Worm (Caenorhabditis elegans) whole organism, late embryonic: ENCODE data around the gene C06A12.8.

Experiments
- C08G9.2 ChIP-seq: sonication (generic microtip); optimal IDR thresholded peaks from 2 replicates; lab custom pipeline; 2016; ENCODE audit warnings: mild to moderate bottlenecking, missing genetic modification characterization, moderate library complexity, missing compliant biosample characterization
- K09A11.1 ChIP-seq: sonication (generic microtip); optimal IDR thresholded peaks from 2 replicates; lab custom pipeline; 2017; ENCODE audit warnings: antibody characterized with exemption, mild to moderate bottlenecking, missing genetic modification characterization, missing compliant biosample characterization; ENCODE audit not compliant: insufficient read depth
- T23F11.4 ChIP-seq: fragments of 200-800 bp; sonication (Bioruptor generic); optimal IDR thresholded peaks from 2 replicates; lab custom pipeline; 2018; ENCODE audit warnings: mild to moderate bottlenecking, missing genetic modification characterization, missing compliant biosample characterization
- ceh-14 ChIP-seq: sonication (generic microtip); optimal IDR thresholded peaks from 2 replicates; lab custom pipeline; 2016; ENCODE audit warnings: missing genotype, missing genetic modification characterization, missing compliant biosample characterization
- ceh-19 ChIP-seq: fragments of 200-800 bp; sonication (Bioruptor generic); optimal IDR thresholded peaks from 2 replicates; lab custom pipeline; 2018; ENCODE audit warnings: mild to moderate bottlenecking, missing genetic modification characterization, missing compliant biosample characterization
- ceh-30 ChIP-seq: fragments of 150-350 bp; optimal IDR thresholded peaks from 2 replicates; lab custom pipeline; 2014; ENCODE audit warnings: missing biosample characterization, missing genetic modification characterization
- ceh-31 ChIP-seq: sonication (generic microtip); optimal IDR thresholded peaks from 2 replicates; lab custom pipeline; 2016; ENCODE audit warnings: missing genetic modification characterization, missing compliant biosample characterization
- ceh-45 ChIP-seq: fragments of 200-800 bp; sonication (Bioruptor generic); IDR thresholded peaks from 2 replicates; pipeline ENCODE4 v1.3.6; 2022; ENCODE audit warnings: missing genetic modification reagents, missing genetic modification characterization, missing compliant biosample characterization
- ceh-48 ChIP-seq: sonication (generic microtip); optimal IDR thresholded peaks from 2 replicates; lab custom pipeline; 2016; ENCODE audit warnings: missing genetic modification characterization, inconsistent platforms, missing compliant biosample characterization
- ceh-6 ChIP-seq: fragments of 200-800 bp; sonication (Bioruptor generic); optimal IDR thresholded peaks from 2 replicates; lab custom pipeline; 2018; ENCODE audit warnings: mild to moderate bottlenecking, missing genetic modification characterization, missing compliant biosample characterization
- dmd-4 ChIP-seq: sonication (generic microtip); optimal IDR thresholded peaks from 2 replicates; lab custom pipeline; 2016; ENCODE audit warnings: borderline replicate concordance, missing genetic modification characterization, missing compliant biosample characterization
- elt-2 ChIP-seq: sonication (generic microtip); optimal IDR thresholded peaks from 2 replicates; lab custom pipeline; 2016; ENCODE audit warnings: missing genetic modification reagents, missing genetic modification characterization, missing compliant biosample characterization
- elt-4 ChIP-seq: sonication (generic microtip); optimal IDR thresholded peaks from 2 replicates; lab custom pipeline; 2016; ENCODE audit warnings: missing genetic modification characterization, missing compliant biosample characterization
- ets-4 ChIP-seq: sonication (generic microtip); optimal IDR thresholded peaks from 2 replicates; lab custom pipeline; 2016; ENCODE audit warnings: missing genetic modification characterization, missing compliant biosample characterization
- fax-1 ChIP-seq: sonication (generic microtip); optimal IDR thresholded peaks from 2 replicates; lab custom pipeline; 2016; ENCODE audit warnings: missing genotype, missing genetic modification characterization, missing compliant biosample characterization
- fkh-6 ChIP-seq: sonication (generic microtip); optimal IDR thresholded peaks from 2 replicates; lab custom pipeline; 2016; ENCODE audit warnings: missing genetic modification characterization, missing compliant biosample characterization
- gmeb-2 ChIP-seq: sonication (generic microtip); optimal IDR thresholded peaks from 2 replicates; lab custom pipeline; 2016; ENCODE audit warnings: missing genetic modification characterization, inconsistent platforms, missing compliant biosample characterization
- hlh-6 ChIP-seq: sonication (generic microtip); optimal IDR thresholded peaks from 2 replicates; lab custom pipeline; 2016; ENCODE audit warnings: missing genotype, missing genetic modification characterization, missing compliant biosample characterization
- lim-6 ChIP-seq: sonication (generic microtip); optimal IDR thresholded peaks from 2 replicates; lab custom pipeline; 2016; ENCODE audit warnings: missing genetic modification characterization, missing compliant biosample characterization
- lin-11 ChIP-seq: fragments of 200-800 bp; sonication (Bioruptor generic); optimal IDR thresholded peaks from 2 replicates; lab custom pipeline; 2018; ENCODE audit warnings: mild to moderate bottlenecking, missing genetic modification characterization, missing compliant biosample characterization
- madf-2 ChIP-seq: sonication (generic microtip); optimal IDR thresholded peaks from 2 replicates; lab custom pipeline; 2017; ENCODE audit warnings: missing genetic modification characterization, missing compliant biosample characterization
- npax-4 ChIP-seq: sonication (generic microtip); optimal IDR thresholded peaks from 2 replicates; lab custom pipeline; 2016; ENCODE audit warnings: missing genetic modification characterization, missing compliant biosample characterization
- odd-2 ChIP-seq: sonication (generic microtip); optimal IDR thresholded peaks from 2 replicates; lab custom pipeline; 2017; ENCODE audit warnings: antibody characterized with exemption, mild to moderate bottlenecking, missing genetic modification characterization, missing compliant biosample characterization
- pag-3 ChIP-seq: sonication (generic microtip); optimal IDR thresholded peaks from 2 replicates; lab custom pipeline; 2016; ENCODE audit warnings: missing compliant biosample characterization, missing genetic modification characterization, borderline replicate concordance
- pha-2 ChIP-seq: sonication (generic microtip); optimal IDR thresholded peaks from 2 replicates; lab custom pipeline; 2017; ENCODE audit warnings: mild to moderate bottlenecking, missing genetic modification characterization, missing compliant biosample characterization
- pha-4 ChIP-seq: fragments of 150-350 bp; optimal IDR thresholded peaks from 2 replicates; lab custom pipeline; 2018; ENCODE audit warnings: missing biosample characterization, missing genetic modification reagents, missing genetic modification characterization
- pqm-1 ChIP-seq: sonication (generic microtip); optimal IDR thresholded peaks from 2 replicates; lab custom pipeline; 2016; ENCODE audit warnings: missing genetic modification characterization, missing compliant biosample characterization
- sdc-2 ChIP-seq: sonication (generic microtip); optimal IDR thresholded peaks from 2 replicates; lab custom pipeline; 2016; ENCODE audit warnings: missing genotype, missing genetic modification characterization, missing compliant biosample characterization
- sox-4 ChIP-seq: sonication (generic microtip); optimal IDR thresholded peaks from 2 replicates; lab custom pipeline; 2017; ENCODE audit warnings: mild to moderate bottlenecking, missing genetic modification characterization, inconsistent platforms, missing compliant biosample characterization
- tbx-7 ChIP-seq: sonication (generic microtip); optimal IDR thresholded peaks from 2 replicates; lab custom pipeline; 2016; ENCODE audit warnings: missing genotype, missing genetic modification characterization, missing compliant biosample characterization
- unc-3 ChIP-seq, 2 experiments: fragments of 200-800 bp in 1 of 2; sonication (Bioruptor generic) in 1 of 2; sonication (generic microtip) in 1 of 2; conservative IDR thresholded peaks in 1 of 2; optimal IDR thresholded peaks in 1 of 2; 2 replicates each; pipeline versions ENCODE4 v1.3.6 to Lab custom; 2016 to 2022; ENCODE audit warnings: missing compliant biosample characterization in 2 of 2, missing genetic modification characterization in 2 of 2, missing genetic modification reagents in 1 of 2
- unc-42 ChIP-seq: sonication (generic microtip); optimal IDR thresholded peaks from 2 replicates; lab custom pipeline; 2016; ENCODE audit warnings: missing genotype, missing genetic modification characterization, missing compliant biosample characterization
- ztf-16 ChIP-seq: sonication (generic microtip); optimal IDR thresholded peaks from 2 replicates; lab custom pipeline; 2017; ENCODE audit warnings: missing genetic modification characterization, missing compliant biosample characterization

C06A12.8 gene

ce11 chrIV:17465886-17466285, 28.7 kb downstream of the C06A12.8 start, which contains the start of gene F11E6.6:
Gene F11E6.6 (minus strand): TSS chrIV:17465986.
- TF ChIP-seq unc-3 (GFP tag; conservative IDR thresholded peaks at IDR 0.05; lab: Robert Waterston, UW) (no peak), unc-3 (tag; optimal IDR thresholded peaks at IDR 0.05; lab: Kevin White, UChicago) (no peak), pha-2 (tag; lab: Kevin White, UChicago) (no peak), ceh-6 (no peak), odd-2 (tag; lab: Kevin White, UChicago) (no peak), lim-6 (tag; lab: Kevin White, UChicago) (no peak), K09A11.1 (tag; lab: Kevin White, UChicago) (no peak), ceh-19 (no peak), sdc-2 (tag; lab: Kevin White, UChicago) (no peak), ceh-45 (GFP tag; lab: Robert Waterston, UW) (no peak), gmeb-2 (tag; lab: Kevin White, UChicago) (no peak), ceh-31 (tag; lab: Kevin White, UChicago) (no peak), C08G9.2 (no peak), dmd-4 (tag; lab: Kevin White, UChicago) (no peak), fax-1 (tag; lab: Kevin White, UChicago) (no peak), fkh-6 (tag; lab: Kevin White, UChicago) (no peak), pha-4 (tag; lab: Kevin White, UChicago) (no peak), elt-4 (tag; lab: Kevin White, UChicago) (no peak)
- TF ChIP-seq, all 69 proteins: peak for 0

ce11 chrIV:17467325-17467724, 30.2 kb downstream of the C06A12.8 start, which contains the start of gene elo-2:
Gene elo-2 (minus strand): TSS chrIV:17467408.
- TF ChIP-seq npax-4 (tag; lab: Kevin White, UChicago) (no peak), elt-2 (tag; lab: Kevin White, UChicago) (peak; percentile 28)

- no peak for TF ChIP-seq T23F11.4 (GFP tag; lab: Kevin White, UChicago)
- no peak for TF ChIP-seq ceh-19
- TF ChIP-seq ets-4 (tag; lab: Kevin White, UChicago): no peak
- no peak for TF ChIP-seq elt-2 (tag; lab: Kevin White, UChicago)
- no peak for TF ChIP-seq sox-4 (tag; lab: Kevin White, UChicago)
- TF ChIP-seq ceh-14: no peak
- TF ChIP-seq lin-11 (tag; lab: Kevin White, UChicago): no peak
- peak; percentile 7 for TF ChIP-seq unc-42 (tag; lab: Kevin White, UChicago)
- TF ChIP-seq, all 69 proteins: peak for 1
Measured at ce11 chrIV:17467825-17468224, 30.7 kb downstream of the C06A12.8 start.

ce11 chrIV:17470096-17470602, 33.0 kb downstream of the C06A12.8 start, which contains the start of gene F11E6.4:
Gene F11E6.4 (minus strand): TSS chrIV:17470354.
- TF ChIP-seq pha-2 (tag; lab: Kevin White, UChicago) (no peak), madf-2 (tag; lab: Kevin White, UChicago) (no peak), ceh-48 (tag; lab: Kevin White, UChicago) (no peak), ztf-16 (tag; lab: Kevin White, UChicago) (no peak), pqm-1 (tag; lab: Kevin White, UChicago) (no peak), elt-2 (tag; lab: Kevin White, UChicago) (no peak), fkh-6 (tag; lab: Kevin White, UChicago) (no peak), hlh-6 (tag; lab: Kevin White, UChicago) (no peak), pag-3 (tag; lab: Kevin White, UChicago) (no peak), tbx-7 (no peak)

- TF ChIP-seq lim-6 (tag; lab: Kevin White, UChicago) (no peak), unc-3 (GFP tag; conservative IDR thresholded peaks at IDR 0.05; lab: Robert Waterston, UW) (no peak), unc-3 (tag; optimal IDR thresholded peaks at IDR 0.05; lab: Kevin White, UChicago) (no peak), ceh-48 (tag; lab: Kevin White, UChicago) (no peak), ceh-30 (tag; lab: Kevin White, UChicago) (no peak)
Measured at ce11 chrIV:17471870-17472459, 34.8 kb downstream of the C06A12.8 start, which contains the start of gene epic-1. Gene epic-1 (minus strand): TSS chrIV:17471920.
